Fruit fly (Drosophila melanogaster) Kc167 (cell line): ENCODE data around the gene modSP.

Experiments
- Myc ChIP-seq: fragments of >200 bp; optimal IDR thresholded peaks from 2 replicates; lab custom pipeline; 2017; ENCODE audit warnings: missing external identifiers
- Sin3A ChIP-seq: fragments of >200 bp; optimal IDR thresholded peaks from 2 replicates; lab custom pipeline; 2018; ENCODE audit warnings: missing external identifiers
- h ChIP-seq: fragments of >200 bp; optimal IDR thresholded peaks from 3 replicates; lab custom pipeline; 2018; ENCODE audit warnings: missing external identifiers
- insv ChIP-seq: fragments of >200 bp; optimal IDR thresholded peaks from 3 replicates; lab custom pipeline; 2018; ENCODE audit warnings: missing external identifiers
- psq ChIP-seq: fragments of >200 bp; optimal IDR thresholded peaks from 2 replicates; lab custom pipeline; 2017; ENCODE audit warnings: missing external identifiers
- ttk ChIP-seq: sonication (Bioruptor generic); optimal IDR thresholded peaks from 2 replicates; lab custom pipeline; 2017; ENCODE audit warnings: missing external identifiers

dm6 chr3R:16655494-16656493 lies at the start of gene modSP:
- TF ChIP-seq psq (lab: Kevin White, UChicago) (no peak), Myc (lab: Kevin White, UChicago) (no peak), insv (lab: Kevin White, UChicago) (no peak), Sin3A (no peak), h (lab: Kevin White, UChicago) (no peak), ttk (lab: Kevin White, UChicago) (no peak)
